Fruit fly (Drosophila melanogaster) whole organism, embryonic: ENCODE measurements around the gene CG8958.

Experiments
- Asciz ChIP-seq: fragments of 200-800 bp; sonication (Bioruptor generic); optimal IDR thresholded peaks from 2 replicates; lab custom pipeline; 2017; ENCODE audit warnings: missing biosample characterization, mild to moderate bottlenecking, missing genetic modification characterization, missing genetic modification reagents
- B-H1 ChIP-seq: fragments of 200-800 bp; sonication (Bioruptor generic); IDR thresholded peaks from 3 replicates; pipeline ENCODE4 v1.3.6; 2022; ENCODE audit warnings: missing biosample characterization, missing genetic modification characterization
- Bgb ChIP-seq: fragments of 200-800 bp; sonication (Bioruptor generic); IDR thresholded peaks from 2 replicates; pipeline ENCODE4 v1.3.6; 2022; ENCODE audit warnings: missing biosample characterization, missing genetic modification characterization; ENCODE audit not compliant: partially characterized antibody
- CG10543 ChIP-seq: fragments of 200-800 bp; sonication (Bioruptor generic); optimal IDR thresholded peaks from 3 replicates; lab custom pipeline; 2017; ENCODE audit warnings: missing biosample characterization, mild to moderate bottlenecking, missing genetic modification characterization, moderate library complexity
- CG11456 ChIP-seq: fragments of 200-800 bp; sonication (Bioruptor generic); IDR thresholded peaks from 3 replicates; pipeline ENCODE4 v1.3.6; 2022; ENCODE audit warnings: missing biosample characterization, missing genetic modification characterization
- CG12744 ChIP-seq: fragments of 200-800 bp; sonication (Bioruptor generic); optimal IDR thresholded peaks from 2 replicates; lab custom pipeline; 2016; ENCODE audit warnings: missing biosample characterization, missing genetic modification characterization
- CG12942 ChIP-seq: fragments of 200-800 bp; sonication (Bioruptor generic); optimal IDR thresholded peaks from 3 replicates; lab custom pipeline; 2016; ENCODE audit warnings: missing biosample characterization, missing genetic modification characterization
- CG14441 ChIP-seq: fragments of 200-800 bp; sonication (Bioruptor generic); IDR thresholded peaks from 2 replicates; pipeline ENCODE4 v1.3.6; 2022; ENCODE audit warnings: missing biosample characterization, missing genetic modification characterization
- CG14860 ChIP-seq: fragments of 200-800 bp; sonication (Bioruptor generic); IDR thresholded peaks from 3 replicates; pipeline ENCODE4 v1.3.6; 2022; ENCODE audit warnings: missing biosample characterization, missing genetic modification characterization; ENCODE audit not compliant: partially characterized antibody
- CG15073 ChIP-seq: fragments of 200-800 bp; sonication (Bioruptor generic); optimal IDR thresholded peaks from 2 replicates; lab custom pipeline; 2016; ENCODE audit warnings: missing biosample characterization, missing genetic modification characterization
- CG16815 ChIP-seq: fragments of 200-800 bp; sonication (Bioruptor generic); optimal IDR thresholded peaks from 3 replicates; lab custom pipeline; 2017; ENCODE audit warnings: missing biosample characterization, mild to moderate bottlenecking, missing genetic modification characterization
- CG17359 ChIP-seq: fragments of 200-800 bp; sonication (Bioruptor generic); optimal IDR thresholded peaks from 3 replicates; lab custom pipeline; 2018; ENCODE audit warnings: missing biosample characterization, mild to moderate bottlenecking, missing genetic modification characterization, moderate library complexity
- CG17568 ChIP-seq: fragments of 200-800 bp; sonication (Bioruptor generic); optimal IDR thresholded peaks from 2 replicates; lab custom pipeline; 2018; ENCODE audit warnings: missing biosample characterization, mild to moderate bottlenecking, missing genetic modification characterization, moderate library complexity
- CG18262 ChIP-seq: fragments of 200-800 bp; optimal IDR thresholded peaks from 3 replicates; lab custom pipeline; 2019; ENCODE audit warnings: missing biosample characterization, mild to moderate bottlenecking, missing genetic modification characterization, moderate library complexity
- CG1832 ChIP-seq: fragments of 200-800 bp; sonication (Bioruptor generic); optimal IDR thresholded peaks from 2 replicates; lab custom pipeline; 2017; ENCODE audit warnings: missing biosample characterization, mild to moderate bottlenecking, missing genetic modification characterization, inconsistent platforms
- CG18764 ChIP-seq: fragments of 200-800 bp; sonication (Bioruptor generic); optimal IDR thresholded peaks from 3 replicates; lab custom pipeline; 2016; ENCODE audit warnings: missing biosample characterization, missing genetic modification characterization
- CG42726 ChIP-seq: fragments of 200-800 bp; sonication (Bioruptor generic); IDR thresholded peaks from 2 replicates; pipeline ENCODE4 v1.3.6; 2022; ENCODE audit warnings: missing biosample characterization, missing genetic modification characterization; ENCODE audit not compliant: partially characterized antibody
- CG43689 ChIP-seq: fragments of 200-800 bp; sonication (Bioruptor generic); IDR thresholded peaks from 2 replicates; pipeline ENCODE4 v1.3.6; 2022; ENCODE audit warnings: missing biosample characterization, missing genetic modification characterization
- CG4617 ChIP-seq: fragments of 200-800 bp; sonication (Bioruptor generic); optimal IDR thresholded peaks from 3 replicates; lab custom pipeline; 2016; ENCODE audit warnings: missing biosample characterization, missing genetic modification characterization, borderline replicate concordance
- CG7271 ChIP-seq: fragments of 200-800 bp; sonication (Bioruptor generic); optimal IDR thresholded peaks from 2 replicates; lab custom pipeline; 2018; ENCODE audit warnings: missing biosample characterization, mild to moderate bottlenecking, missing genetic modification characterization, moderate library complexity
- CG7357 ChIP-seq: fragments of 200-800 bp; sonication (Bioruptor generic); IDR thresholded peaks from 3 replicates; pipeline ENCODE4 v1.3.6; 2022; ENCODE audit warnings: missing biosample characterization, missing genetic modification characterization
- CG8359 ChIP-seq: fragments of 200-800 bp; sonication (Bioruptor generic); optimal IDR thresholded peaks from 2 replicates; lab custom pipeline; 2017; ENCODE audit warnings: missing biosample characterization, mild to moderate bottlenecking, missing genetic modification characterization, borderline replicate concordance
- Dfd ChIP-seq, 2 experiments: fragments of >200 bp; optimal IDR thresholded peaks; 2 replicates each; lab custom pipeline; 2017; ENCODE audit warnings: missing biosample characterization in 2 of 2, missing genetic modification characterization in 2 of 2
- Drgx ChIP-seq: fragments of 200-800 bp; sonication (Bioruptor generic); IDR thresholded peaks from 2 replicates; pipeline ENCODE4 v1.3.6; 2022; ENCODE audit warnings: missing biosample characterization, missing genetic modification characterization
- E2f2 ChIP-seq: fragments of 200-800 bp; sonication (Bioruptor generic); IDR thresholded peaks from 2 replicates; pipeline ENCODE4 v1.3.6; 2022; ENCODE audit warnings: missing biosample characterization, missing genetic modification characterization
- HLH3B ChIP-seq: fragments of 200-800 bp; sonication (Bioruptor generic); IDR thresholded peaks from 2 replicates; pipeline ENCODE4 v1.3.6; 2022; ENCODE audit warnings: missing biosample characterization, missing genetic modification characterization
- Hmx ChIP-seq: fragments of 200-800 bp; sonication (Bioruptor generic); optimal IDR thresholded peaks from 2 replicates; lab custom pipeline; 2016; ENCODE audit warnings: missing biosample characterization, missing genetic modification characterization
- Neu2 ChIP-seq: fragments of 200-800 bp; sonication (Bioruptor generic); optimal IDR thresholded peaks from 3 replicates; lab custom pipeline; 2016; ENCODE audit warnings: missing biosample characterization, missing genetic modification characterization, borderline replicate concordance
- NfI ChIP-seq: fragments of 200-800 bp; sonication (Bioruptor generic); optimal IDR thresholded peaks from 3 replicates; lab custom pipeline; 2018; ENCODE audit warnings: missing biosample characterization, mild to moderate bottlenecking, missing genetic modification characterization, moderate library complexity
- Usf ChIP-seq: fragments of 200-800 bp; sonication (Bioruptor generic); optimal IDR thresholded peaks from 2 replicates; lab custom pipeline; 2017; ENCODE audit warnings: missing genotype, missing biosample characterization, missing genetic modification characterization
- abd-A ChIP-seq: fragments of 200-800 bp; sonication (Bioruptor generic); optimal IDR thresholded peaks from 3 replicates; lab custom pipeline; 2019; ENCODE audit warnings: missing biosample characterization, mild to moderate bottlenecking, missing genetic modification characterization, moderate library complexity
- ash1 ChIP-seq: fragments of 200-800 bp; sonication (Bioruptor generic); optimal IDR thresholded peaks from 2 replicates; lab custom pipeline; 2018; ENCODE audit warnings: missing biosample characterization, mild to moderate bottlenecking, missing genetic modification characterization
- bab2 ChIP-seq: fragments of 200-800 bp; sonication (Bioruptor generic); optimal IDR thresholded peaks from 2 replicates; lab custom pipeline; 2016; ENCODE audit warnings: missing biosample characterization, missing genetic modification characterization
- bowl ChIP-seq: fragments of 200-800 bp; sonication (Bioruptor generic); IDR thresholded peaks from 2 replicates; pipeline ENCODE4 v1.3.6; 2022; ENCODE audit warnings: missing biosample characterization, missing genetic modification characterization
- caup ChIP-seq: fragments of 200-800 bp; sonication (Bioruptor generic); optimal IDR thresholded peaks from 3 replicates; lab custom pipeline; 2017; ENCODE audit warnings: missing biosample characterization, mild to moderate bottlenecking, missing genetic modification characterization, moderate library complexity; ENCODE audit not compliant: severe bottlenecking
- dan ChIP-seq: fragments of 200-800 bp; sonication (Bioruptor generic); IDR thresholded peaks from 2 replicates; pipeline ENCODE4 v1.3.6; 2022; ENCODE audit warnings: missing biosample characterization, missing genetic modification characterization
- dati ChIP-seq: fragments of 200-800 bp; sonication (Bioruptor generic); IDR thresholded peaks from 2 replicates; pipeline ENCODE4 v1.3.6; 2022; ENCODE audit warnings: missing biosample characterization, missing genetic modification characterization
- kni ChIP-seq: fragments of 200-800 bp; sonication (Bioruptor generic); optimal IDR thresholded peaks from 3 replicates; lab custom pipeline; 2017; ENCODE audit warnings: mild to moderate bottlenecking, missing biosample characterization, missing genetic modification reagents, missing genetic modification characterization
- lmd ChIP-seq: fragments of 200-800 bp; sonication (Bioruptor generic); IDR thresholded peaks from 2 replicates; pipeline ENCODE4 v1.3.6; 2022; ENCODE audit warnings: missing biosample characterization, missing genetic modification characterization
- mirr ChIP-seq: fragments of 200-800 bp; sonication (Bioruptor generic); optimal IDR thresholded peaks from 3 replicates; lab custom pipeline; 2018; ENCODE audit warnings: missing biosample characterization, mild to moderate bottlenecking, missing genetic modification characterization
- mld ChIP-seq: fragments of 200-800 bp; sonication (Bioruptor generic); IDR thresholded peaks from 3 replicates; pipeline ENCODE4 v1.3.6; 2022; ENCODE audit warnings: missing biosample characterization, missing genetic modification characterization; ENCODE audit not compliant: partially characterized antibody
- pnt ChIP-seq: fragments of 200-800 bp; sonication (Bioruptor generic); optimal IDR thresholded peaks from 3 replicates; lab custom pipeline; 2016; ENCODE audit warnings: missing biosample characterization, missing genetic modification characterization
- pzg ChIP-seq: fragments of 200-800 bp; sonication (Bioruptor generic); optimal IDR thresholded peaks from 3 replicates; lab custom pipeline; 2018; ENCODE audit warnings: missing biosample characterization, mild to moderate bottlenecking, missing genetic modification characterization, moderate library complexity
- ranshi ChIP-seq: fragments of 200-800 bp; sonication (Bioruptor generic); IDR thresholded peaks from 2 replicates; pipeline ENCODE4 v1.3.6; 2022; ENCODE audit warnings: missing biosample characterization, missing genetic modification characterization
- salm ChIP-seq: fragments of 200-800 bp; sonication (Bioruptor generic); optimal IDR thresholded peaks from 2 replicates; lab custom pipeline; 2018; ENCODE audit warnings: missing biosample characterization, mild to moderate bottlenecking, missing genetic modification characterization
- sc ChIP-seq, 3 experiments: fragments of >200 bp in 2 of 3; fragments of 200-800 bp in 1 of 3; sonication (Bioruptor generic) in 1 of 3; optimal IDR thresholded peaks; 2 replicates in 2 of 3; 3 replicates in 1 of 3; lab custom pipeline; 2017; ENCODE audit warnings: mild to moderate bottlenecking in 1 of 3, missing biosample characterization in 1 of 3, missing genetic modification characterization in 1 of 3, missing genetic modification reagents in 1 of 3
- slbo ChIP-seq: fragments of 200-800 bp; sonication (Bioruptor generic); IDR thresholded peaks from 2 replicates; pipeline ENCODE4 v1.3.6; 2022; ENCODE audit warnings: missing biosample characterization, missing genetic modification characterization
- slou ChIP-seq: fragments of 200-800 bp; sonication (Bioruptor generic); optimal IDR thresholded peaks from 3 replicates; lab custom pipeline; 2016; ENCODE audit warnings: missing biosample characterization, missing genetic modification characterization
- stc ChIP-seq: fragments of 200-800 bp; sonication (Bioruptor generic); IDR thresholded peaks from 2 replicates; pipeline ENCODE4 v1.3.6; 2022; ENCODE audit warnings: missing biosample characterization, missing genetic modification characterization
- tap ChIP-seq: fragments of 200-800 bp; optimal IDR thresholded peaks from 3 replicates; lab custom pipeline; 2019; ENCODE audit warnings: missing biosample characterization, mild to moderate bottlenecking, missing genetic modification characterization, moderate library complexity
- yki ChIP-seq: fragments of >200 bp; optimal IDR thresholded peaks from 3 replicates; lab custom pipeline; 2018

CG8958 gene

DNA sequence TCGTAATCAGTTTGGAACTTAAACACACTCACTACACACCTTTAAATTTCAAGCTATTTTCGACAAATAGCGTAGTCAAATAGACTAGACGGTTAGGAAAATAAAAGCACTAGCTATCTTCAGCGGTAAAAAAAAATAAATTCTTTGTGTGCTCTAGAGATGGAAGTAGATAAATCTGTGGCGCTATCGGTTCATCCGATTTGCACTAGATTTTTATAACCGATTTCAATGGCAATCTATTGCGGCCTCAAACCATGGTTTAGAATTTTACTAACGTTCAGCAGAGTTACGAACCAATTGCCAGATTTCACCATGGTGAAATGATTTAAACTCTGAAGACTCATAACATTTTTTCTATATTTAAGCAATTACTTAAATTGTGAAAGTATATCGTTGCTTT lies 13.5 kb downstream of the CG8958 start (continued):
- no peak for TF ChIP-seq CG14441 (GFP tag; lab: Robert Waterston, UW)
- TF ChIP-seq ash1: no peak
- peak; percentile 86 for TF ChIP-seq Bgb (GFP tag; lab: Robert Waterston, UW)
- no peak for TF ChIP-seq Neu2
- no peak for TF ChIP-seq HLH3B (GFP tag; lab: Robert Waterston, UW)
- TF ChIP-seq salm: no peak
- no peak for TF ChIP-seq slou (GFP tag; lab: Kevin White, UChicago)
- no peak for TF ChIP-seq CG12744
- TF ChIP-seq Dfd (GFP tag; optimal IDR thresholded peaks at IDR 0.05; lab: Kevin White, UChicago): no peak
- peak; percentile 60 for TF ChIP-seq slbo (GFP tag; lab: Robert Waterston, UW)
- no peak for TF ChIP-seq CG18764 (GFP tag; lab: Kevin White, UChicago)
- TF ChIP-seq CG11456 (GFP tag; lab: Robert Waterston, UW): no peak
- TF ChIP-seq Asciz: peak; percentile 2
- no peak for TF ChIP-seq dati (GFP tag; lab: Robert Waterston, UW)
- TF ChIP-seq CG15073: no peak
- no peak for TF ChIP-seq Drgx (GFP tag; lab: Robert Waterston, UW)
- TF ChIP-seq kni (GFP tag; lab: Kevin White, UChicago): no peak
- TF ChIP-seq mirr (GFP tag; lab: Kevin White, UChicago): no peak
- TF ChIP-seq CG4617 (GFP tag; lab: Kevin White, UChicago): peak; percentile 52
- TF ChIP-seq CG14860 (GFP tag; lab: Robert Waterston, UW): 0 out of 3 replicates have a peak, but pooled peaks have one; percentile 41
- peak; percentile 87 for TF ChIP-seq pzg (GFP tag; lab: Kevin White, UChicago)
- no peak for TF ChIP-seq Usf (GFP tag; lab: Kevin White, UChicago)
- no peak; the same call in 2 of the 3 replicates for TF ChIP-seq mld
- TF ChIP-seq CG1832 (GFP tag; lab: Kevin White, UChicago): no peak
- TF ChIP-seq yki (lab: Kevin White, UChicago): no peak
- no peak for TF ChIP-seq pnt (GFP tag; lab: Kevin White, UChicago)
- no peak for TF ChIP-seq lmd (GFP tag; lab: Robert Waterston, UW)
- no peak for TF ChIP-seq CG8359 (GFP tag; lab: Kevin White, UChicago)
- TF ChIP-seq ranshi (GFP tag; lab: Robert Waterston, UW): no peak
- no peak for TF ChIP-seq sc (optimal IDR thresholded peaks at IDR 0.05; lab: Kevin White, UChicago)
- TF ChIP-seq sc (GFP tag; optimal IDR thresholded peaks at IDR 0.05; lab: Kevin White, UChicago): no peak
- no peak for TF ChIP-seq stc
- TF ChIP-seq CG10543 (GFP tag; lab: Kevin White, UChicago): no peak
- TF ChIP-seq CG7357: no peak
- no peak for TF ChIP-seq CG18262
- no peak for TF ChIP-seq CG7271 (tag; lab: Kevin White, UChicago)
- no peak for TF ChIP-seq bowl
- no peak for TF ChIP-seq tap
- peak; percentile 87 for TF ChIP-seq CG42726 (GFP tag; lab: Robert Waterston, UW)
- no peak for TF ChIP-seq CG16815 (GFP tag; lab: Kevin White, UChicago)
- TF ChIP-seq CG17359 (tag; lab: Kevin White, UChicago): peak; percentile 40
- no peak for TF ChIP-seq CG12942
- TF ChIP-seq Hmx (GFP tag; lab: Kevin White, UChicago): no peak
- TF ChIP-seq caup: no peak
- TF ChIP-seq CG17568 (GFP tag; lab: Kevin White, UChicago): no peak
- TF ChIP-seq CG43689 (GFP tag; lab: Robert Waterston, UW): no peak
- peak; percentile 69; the same call in 1 of the 2 replicates for TF ChIP-seq E2f2 (GFP tag; lab: Robert Waterston, UW)
- peak; percentile 25 for TF ChIP-seq abd-A (tag; lab: Kevin White, UChicago)
- TF ChIP-seq bab2 (GFP tag; lab: Kevin White, UChicago): no peak
- no peak for TF ChIP-seq NfI (GFP tag; lab: Kevin White, UChicago)
- no peak for TF ChIP-seq B-H1 (GFP tag; lab: Robert Waterston, UW)
- TF ChIP-seq dan (GFP tag; lab: Robert Waterston, UW): no peak
